Fruit fly (Drosophila melanogaster) whole organism, adult: Measurements from ENCODE around the gene CG13920.

Source experiments
- CG12768 ChIP-seq: fragments of 200-800 bp; sonication (Bioruptor generic); optimal IDR thresholded peaks from 2 replicates; lab custom pipeline; 2017; ENCODE audit warnings: missing biosample characterization, missing genetic modification characterization, mild to moderate bottlenecking, moderate library complexity, missing genetic modification reagents
- CG33017 ChIP-seq: fragments of 200-800 bp; sonication (Bioruptor generic); optimal IDR thresholded peaks from 2 replicates; lab custom pipeline; 2018; ENCODE audit warnings: missing biosample characterization, mild to moderate bottlenecking, missing genetic modification characterization, moderate library complexity
- CG5204 ChIP-seq: fragments of 200-800 bp; sonication (Bioruptor generic); optimal IDR thresholded peaks from 2 replicates; lab custom pipeline; 2016; ENCODE audit warnings: missing biosample characterization, missing genetic modification characterization
- CG7045 ChIP-seq: fragments of 200-800 bp; sonication (Bioruptor generic); optimal IDR thresholded peaks from 2 replicates; lab custom pipeline; 2017; ENCODE audit warnings: missing biosample characterization, mild to moderate bottlenecking, missing genetic modification characterization
- CG7101 ChIP-seq: fragments of 200-800 bp; sonication (Bioruptor generic); optimal IDR thresholded peaks from 2 replicates; lab custom pipeline; 2018; ENCODE audit warnings: missing biosample characterization, mild to moderate bottlenecking, missing genetic modification characterization, moderate library complexity
- Clk ChIP-seq: fragments of 200-800 bp; sonication (Bioruptor generic); optimal IDR thresholded peaks from 2 replicates; lab custom pipeline; 2017; ENCODE audit warnings: missing biosample characterization, missing genetic modification characterization
- Hr96 ChIP-seq: fragments of 200-800 bp; sonication (Bioruptor generic); optimal IDR thresholded peaks from 2 replicates; lab custom pipeline; 2016; ENCODE audit warnings: missing biosample characterization, missing genetic modification characterization
- Mnt ChIP-seq: fragments of 200-800 bp; sonication (Bioruptor generic); optimal IDR thresholded peaks from 2 replicates; lab custom pipeline; 2016; ENCODE audit warnings: missing biosample characterization, mild to moderate bottlenecking, missing genetic modification characterization
- cnc ChIP-seq, 2 experiments: fragments of >200 bp; optimal IDR thresholded peaks; 2 replicates each; lab custom pipeline; 2017
- tj ChIP-seq: fragments of 200-800 bp; sonication (Bioruptor generic); optimal IDR thresholded peaks from 3 replicates; lab custom pipeline; 2017; ENCODE audit warnings: missing biosample characterization, mild to moderate bottlenecking, missing genetic modification characterization, moderate library complexity

DNA sequence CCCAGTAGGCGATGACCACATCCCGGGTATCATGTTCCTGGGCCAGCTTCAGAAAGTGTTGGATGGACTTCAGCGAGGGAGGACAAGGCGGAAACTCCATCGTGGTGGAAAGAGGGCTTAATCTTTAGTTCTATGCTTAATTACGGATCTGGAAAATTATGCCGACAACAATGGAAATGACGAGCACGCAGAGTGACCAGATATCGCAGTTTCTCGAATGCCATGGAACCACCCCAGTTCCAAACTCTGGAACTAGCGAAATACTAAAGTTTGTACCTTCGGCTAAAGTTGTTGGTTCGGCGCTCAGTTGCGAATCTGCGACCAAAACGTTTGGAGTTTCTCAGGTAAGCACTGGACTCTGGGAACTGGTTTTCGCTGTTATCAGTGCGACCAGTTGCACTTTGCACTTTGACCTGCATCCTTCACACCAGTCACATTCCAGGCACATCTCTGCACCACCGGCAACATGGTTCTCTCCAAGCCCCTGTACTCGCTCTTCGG lies 4.0 kb downstream of the CG13920 start, which contains the start of the genes CG7970 and Vta1:
- TF ChIP-seq Mnt (GFP tag; lab: Kevin White, UChicago) (no peak), CG5204 (GFP tag; lab: Kevin White, UChicago) (no peak), Hr96 (no peak), CG7045 (no peak), cnc (optimal IDR thresholded peaks at IDR 0.05; lab: Kevin White, UChicago) (no peak), tj (GFP tag; lab: Kevin White, UChicago) (peak; percentile 9), Clk (GFP tag; lab: Kevin White, UChicago) (no peak), CG7101 (tag; lab: Kevin White, UChicago) (no peak), CG12768 (GFP tag; lab: Kevin White, UChicago) (peak; percentile 93), CG33017 (tag; lab: Kevin White, UChicago) (peak; percentile 52)
